Fruit fly (Drosophila melanogaster) whole organism, prepupa: ENCODE measurements around the gene TwdlJ.

Source experiments
- Blimp-1 ChIP-seq: fragments of 200-800 bp; sonication (Bioruptor generic); optimal IDR thresholded peaks from 3 replicates; lab custom pipeline; 2017; ENCODE audit warnings: missing biosample characterization, missing genetic modification characterization, mild to moderate bottlenecking, moderate library complexity, missing genetic modification reagents
- CG10631 ChIP-seq: fragments of 200-800 bp; sonication (Bioruptor generic); optimal IDR thresholded peaks from 2 replicates; lab custom pipeline; 2016; ENCODE audit warnings: missing biosample characterization, missing genetic modification characterization
- CG11762 ChIP-seq: fragments of 200-800 bp; sonication (Bioruptor generic); optimal IDR thresholded peaks from 3 replicates; lab custom pipeline; 2016; ENCODE audit warnings: missing biosample characterization, missing genetic modification characterization; ENCODE audit not compliant: insufficient read depth
- CG11902 ChIP-seq: fragments of 200-800 bp; sonication (Bioruptor generic); optimal IDR thresholded peaks from 3 replicates; lab custom pipeline; 2016; ENCODE audit warnings: missing biosample characterization, missing genetic modification characterization
- CG15336 ChIP-seq: fragments of 200-800 bp; sonication (Bioruptor generic); IDR thresholded peaks from 2 replicates; pipeline ENCODE4 v1.3.6; 2022; ENCODE audit warnings: missing biosample characterization, missing genetic modification characterization
- CG1621 ChIP-seq: fragments of 200-800 bp; sonication (Bioruptor generic); optimal IDR thresholded peaks from 3 replicates; lab custom pipeline; 2018; ENCODE audit warnings: missing biosample characterization, mild to moderate bottlenecking, missing genetic modification characterization
- CG31627 ChIP-seq: fragments of 200-800 bp; sonication (Bioruptor generic); optimal IDR thresholded peaks from 3 replicates; lab custom pipeline; 2016; ENCODE audit warnings: missing biosample characterization, missing genetic modification characterization
- CG32006 ChIP-seq: fragments of 200-800 bp; sonication (Bioruptor generic); optimal IDR thresholded peaks from 3 replicates; lab custom pipeline; 2017; ENCODE audit warnings: missing biosample characterization, mild to moderate bottlenecking, missing genetic modification characterization
- CG34406 ChIP-seq: fragments of 200-800 bp; sonication (Bioruptor generic); optimal IDR thresholded peaks from 3 replicates; lab custom pipeline; 2016; ENCODE audit warnings: missing biosample characterization, missing genetic modification characterization
- CG3919 ChIP-seq: fragments of 200-800 bp; sonication (Bioruptor generic); optimal IDR thresholded peaks from 3 replicates; lab custom pipeline; 2016; ENCODE audit warnings: missing biosample characterization, missing genetic modification characterization
- CG4318 ChIP-seq: fragments of 200-800 bp; sonication (Bioruptor generic); optimal IDR thresholded peaks from 3 replicates; lab custom pipeline; 2017; ENCODE audit warnings: missing biosample characterization, mild to moderate bottlenecking, missing genetic modification characterization
- CG6163 ChIP-seq: fragments of 200-800 bp; sonication (Bioruptor generic); IDR thresholded peaks from 3 replicates; pipeline ENCODE4 v1.3.6; 2022; ENCODE audit warnings: missing biosample characterization, missing genetic modification characterization
- CG6792 ChIP-seq: fragments of 200-800 bp; sonication (Bioruptor generic); optimal IDR thresholded peaks from 3 replicates; lab custom pipeline; 2016; ENCODE audit warnings: missing biosample characterization, missing genetic modification characterization
- CG6808 ChIP-seq: fragments of 200-800 bp; sonication (Bioruptor generic); optimal IDR thresholded peaks from 3 replicates; lab custom pipeline; 2017; ENCODE audit warnings: missing biosample characterization, missing genetic modification characterization, mild to moderate bottlenecking, moderate library complexity, missing genetic modification reagents
- CG6854 ChIP-seq: fragments of 200-800 bp; sonication (Bioruptor generic); optimal IDR thresholded peaks from 2 replicates; lab custom pipeline; 2017; ENCODE audit warnings: missing biosample characterization, mild to moderate bottlenecking, missing genetic modification characterization
- CG7368 ChIP-seq: fragments of 200-800 bp; sonication (Bioruptor generic); optimal IDR thresholded peaks from 3 replicates; lab custom pipeline; 2016; ENCODE audit warnings: missing biosample characterization, missing genetic modification characterization
- CG8119 ChIP-seq: fragments of 200-800 bp; sonication (Bioruptor generic); IDR thresholded peaks from 3 replicates; pipeline ENCODE4 v1.3.6; 2022; ENCODE audit warnings: missing biosample characterization, missing genetic modification characterization
- CG8319 ChIP-seq: fragments of 200-800 bp; sonication (Bioruptor generic); optimal IDR thresholded peaks from 3 replicates; lab custom pipeline; 2016; ENCODE audit warnings: missing biosample characterization, missing genetic modification characterization
- CG9139 ChIP-seq: fragments of 200-800 bp; sonication (Bioruptor generic); optimal IDR thresholded peaks from 3 replicates; lab custom pipeline; 2017; ENCODE audit warnings: missing biosample characterization, mild to moderate bottlenecking, missing genetic modification characterization
- Eip75B ChIP-seq: fragments of 200-800 bp; sonication (Bioruptor generic); optimal IDR thresholded peaks from 3 replicates; lab custom pipeline; 2016; ENCODE audit warnings: missing biosample characterization, missing genetic modification characterization
- Eip78C ChIP-seq: fragments of 200-800 bp; sonication (Bioruptor generic); peaks from one replicate; lab custom pipeline; 2016; ENCODE audit warnings: missing biosample characterization, missing genetic modification characterization
- Eip93F ChIP-seq: fragments of 200-800 bp; sonication (Bioruptor generic); optimal IDR thresholded peaks from 2 replicates; lab custom pipeline; 2016; ENCODE audit warnings: missing biosample characterization, mild to moderate bottlenecking, missing genetic modification characterization
- Ets21C ChIP-seq: fragments of 200-800 bp; sonication (Bioruptor generic); optimal IDR thresholded peaks from 3 replicates; lab custom pipeline; 2016; ENCODE audit warnings: missing biosample characterization, missing genetic modification characterization
- Ets96B ChIP-seq: fragments of 200-800 bp; optimal IDR thresholded peaks from 2 replicates; lab custom pipeline; 2019; ENCODE audit warnings: missing biosample characterization, mild to moderate bottlenecking, missing genetic modification characterization, moderate library complexity
- Hr38 ChIP-seq: sonication (Bioruptor generic); optimal IDR thresholded peaks from 2 replicates; lab custom pipeline; 2016; ENCODE audit warnings: missing biosample characterization, missing genetic modification characterization
- Hr39 ChIP-seq: fragments of 200-800 bp; sonication (Bioruptor generic); optimal IDR thresholded peaks from 2 replicates; lab custom pipeline; 2016; ENCODE audit warnings: missing biosample characterization, missing genetic modification characterization
- Lpt ChIP-seq: fragments of 200-800 bp; sonication (Bioruptor generic); optimal IDR thresholded peaks from 3 replicates; lab custom pipeline; 2016; ENCODE audit warnings: missing biosample characterization, missing genetic modification characterization
- Met ChIP-seq: fragments of 200-800 bp; sonication (Bioruptor generic); optimal IDR thresholded peaks from 3 replicates; lab custom pipeline; 2016; ENCODE audit warnings: missing biosample characterization, missing genetic modification characterization
- OdsH ChIP-seq: fragments of 200-800 bp; sonication (Bioruptor generic); optimal IDR thresholded peaks from 3 replicates; lab custom pipeline; 2016; ENCODE audit warnings: missing biosample characterization, missing genetic modification characterization
- Smox ChIP-seq: fragments of 200-800 bp; sonication (Bioruptor generic); optimal IDR thresholded peaks from 3 replicates; lab custom pipeline; 2016; ENCODE audit warnings: missing biosample characterization, missing genetic modification characterization
- Sox14 ChIP-seq: fragments of 200-800 bp; sonication (Bioruptor generic); optimal IDR thresholded peaks from 3 replicates; lab custom pipeline; 2016; ENCODE audit warnings: missing biosample characterization, missing genetic modification characterization
- Sox15 ChIP-seq: fragments of 200-800 bp; sonication (Bioruptor generic); optimal IDR thresholded peaks from 3 replicates; lab custom pipeline; 2016; ENCODE audit warnings: missing biosample characterization, missing genetic modification characterization
- achi ChIP-seq: fragments of 200-800 bp; sonication (Bioruptor generic); optimal IDR thresholded peaks from 3 replicates; lab custom pipeline; 2016; ENCODE audit warnings: missing biosample characterization, missing genetic modification characterization
- cyc ChIP-seq: fragments of 200-800 bp; sonication (Bioruptor generic); optimal IDR thresholded peaks from 3 replicates; lab custom pipeline; 2016; ENCODE audit warnings: missing biosample characterization, missing genetic modification characterization
- dac ChIP-seq: fragments of 200-800 bp; sonication (Bioruptor generic); optimal IDR thresholded peaks from 2 replicates; lab custom pipeline; 2017; ENCODE audit warnings: missing biosample characterization, mild to moderate bottlenecking, missing genetic modification characterization
- esn ChIP-seq: fragments of 200-800 bp; sonication (Bioruptor generic); optimal IDR thresholded peaks from 2 replicates; lab custom pipeline; 2016; ENCODE audit warnings: missing biosample characterization, mild to moderate bottlenecking, missing genetic modification characterization, moderate library complexity
- fd85E ChIP-seq: fragments of 200-800 bp; sonication (Bioruptor generic); optimal IDR thresholded peaks from 3 replicates; lab custom pipeline; 2016; ENCODE audit warnings: missing biosample characterization, missing genetic modification characterization
- fkh ChIP-seq: fragments of 200-800 bp; sonication (Bioruptor generic); optimal IDR thresholded peaks from 3 replicates; lab custom pipeline; 2017; ENCODE audit warnings: missing biosample characterization, mild to moderate bottlenecking, missing genetic modification characterization, moderate library complexity
- lz ChIP-seq: fragments of 200-800 bp; sonication (Bioruptor generic); optimal IDR thresholded peaks from 3 replicates; lab custom pipeline; 2016; ENCODE audit warnings: missing biosample characterization, missing genetic modification characterization
- net ChIP-seq: fragments of 200-800 bp; sonication (Bioruptor generic); optimal IDR thresholded peaks from 3 replicates; lab custom pipeline; 2016; ENCODE audit warnings: missing biosample characterization, missing genetic modification characterization
- salr ChIP-seq, 2 experiments: fragments of 200-800 bp; sonication (Bioruptor generic); optimal IDR thresholded peaks; 3 replicates each; lab custom pipeline; 2016 to 2018; ENCODE audit warnings: missing biosample characterization in 2 of 2, missing genetic modification characterization in 2 of 2, mild to moderate bottlenecking in 1 of 2
- spab ChIP-seq: fragments of 200-800 bp; sonication (Bioruptor generic); optimal IDR thresholded peaks from 2 replicates; lab custom pipeline; 2017; ENCODE audit warnings: missing biosample characterization, mild to moderate bottlenecking, missing genetic modification characterization, missing genetic modification reagents
- ss ChIP-seq, 2 experiments: fragments of 200-800 bp; sonication (Bioruptor generic); optimal IDR thresholded peaks; 2 replicates in 1 of 2; 3 replicates in 1 of 2; lab custom pipeline; 2017 to 2018; ENCODE audit warnings: mild to moderate bottlenecking in 2 of 2, missing biosample characterization in 2 of 2, missing genetic modification characterization in 2 of 2, moderate library complexity in 1 of 2
- svp ChIP-seq: fragments of 200-800 bp; sonication (Bioruptor generic); peaks from one replicate; lab custom pipeline; 2016; ENCODE audit warnings: missing biosample characterization, missing genetic modification characterization
- vri ChIP-seq: fragments of 200-800 bp; sonication (Bioruptor generic); optimal IDR thresholded peaks from 3 replicates; lab custom pipeline; 2016; ENCODE audit warnings: missing biosample characterization, mild to moderate bottlenecking, missing genetic modification characterization

TwdlJ gene

DNA sequence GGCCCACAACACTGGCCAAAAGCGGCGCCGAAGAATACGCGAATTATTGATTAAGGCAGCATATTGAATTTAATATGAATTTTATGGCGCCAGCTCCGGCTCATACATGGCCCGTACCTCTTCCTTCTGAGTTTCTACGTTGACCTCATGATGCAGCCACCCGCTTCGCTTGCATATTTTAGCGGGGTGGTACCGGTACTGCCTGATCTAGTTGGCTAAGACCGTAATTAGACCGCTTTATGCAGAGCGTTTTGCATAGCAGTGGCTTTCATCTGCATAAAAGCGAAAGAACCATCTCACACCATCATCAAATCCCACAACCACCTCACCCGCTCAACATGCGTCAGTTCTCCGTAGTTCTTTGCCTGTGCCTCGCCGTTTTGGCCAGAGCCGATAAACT lies at the start of gene TwdlJ:
Gene TwdlJ (plus strand): TSS at position 301 of the 400 bp plus-strand sequence.
- TF ChIP-seq Sox14 (GFP tag; lab: Kevin White, UChicago) (no peak), Blimp-1 (GFP tag; lab: Kevin White, UChicago) (no peak), CG6854 (GFP tag; lab: Kevin White, UChicago) (no peak), CG3919 (GFP tag; lab: Kevin White, UChicago) (no peak)
- TF ChIP-seq, all 60 proteins: peak for 0

DNA sequence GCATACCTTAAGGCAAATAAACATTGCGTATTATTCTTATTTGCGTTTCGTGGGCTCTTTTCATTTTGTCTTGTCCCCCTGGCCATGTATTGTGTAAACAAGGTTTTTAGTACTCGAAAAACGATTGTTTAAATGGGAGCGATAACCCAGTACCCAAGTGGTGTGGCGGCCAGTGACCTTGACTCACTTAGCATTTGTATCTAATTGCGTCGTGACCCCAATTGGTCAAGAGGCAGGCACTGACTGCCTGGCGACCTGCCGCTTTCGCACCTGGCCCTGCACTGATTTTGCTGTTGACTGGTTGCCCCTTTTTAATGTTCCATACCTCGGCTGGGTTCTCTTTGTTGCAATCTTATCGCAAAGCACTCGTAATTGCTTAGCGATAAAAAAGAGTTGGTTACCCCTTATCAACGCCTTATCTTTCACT lies 41.5 kb upstream of the TwdlJ start:
- TF ChIP-seq OdsH (GFP tag; lab: Kevin White, UChicago), result no peak
- peak; percentile 36 for TF ChIP-seq svp
- TF ChIP-seq Ets21C (GFP tag; lab: Kevin White, UChicago), result no peak
- no peak for TF ChIP-seq CG31627
- no peak for TF ChIP-seq Eip78C
- TF ChIP-seq CG6808 (GFP tag; lab: Kevin White, UChicago), result no peak
- no peak for TF ChIP-seq CG8119 (GFP tag; lab: Robert Waterston, UW)
- TF ChIP-seq CG11762, result no peak
- TF ChIP-seq CG34406 (GFP tag; lab: Kevin White, UChicago), result no peak
- peak; percentile 83 for TF ChIP-seq vri (GFP tag; lab: Kevin White, UChicago)
- TF ChIP-seq spab, result no peak
- TF ChIP-seq CG8319 (GFP tag; lab: Kevin White, UChicago), result no peak
- TF ChIP-seq Sox14 (GFP tag; lab: Kevin White, UChicago), result peak; percentile 68
- TF ChIP-seq CG10631 (GFP tag; lab: Kevin White, UChicago), result no peak
- no peak for TF ChIP-seq Ets96B (tag; lab: Kevin White, UChicago)
- no peak for TF ChIP-seq CG1621 (tag; lab: Kevin White, UChicago)
- TF ChIP-seq Hr39 (GFP tag; lab: Kevin White, UChicago), result peak; percentile 27
- TF ChIP-seq lz (GFP tag; lab: Kevin White, UChicago), result no peak
- TF ChIP-seq salr (GFP tag; optimal IDR thresholded peaks at IDR 0.05; lab: Kevin White, UChicago), result no peak
- TF ChIP-seq CG15336 (GFP tag; lab: Robert Waterston, UW), result no peak
- no peak for TF ChIP-seq Lpt (GFP tag; lab: Kevin White, UChicago)
- no peak for TF ChIP-seq achi
- no peak for TF ChIP-seq net
- peak; percentile 44 for TF ChIP-seq Smox
- no peak for TF ChIP-seq esn (GFP tag; lab: Kevin White, UChicago)
- peak; percentile 60 for TF ChIP-seq Eip75B (GFP tag; lab: Kevin White, UChicago)
- TF ChIP-seq CG6792 (GFP tag; lab: Kevin White, UChicago), result no peak
- TF ChIP-seq CG3919 (GFP tag; lab: Kevin White, UChicago), result no peak
- no peak for TF ChIP-seq Sox15
- no peak for TF ChIP-seq Hr38
- TF ChIP-seq fkh (GFP tag; lab: Kevin White, UChicago), result no peak
- no peak for TF ChIP-seq cyc (GFP tag; lab: Kevin White, UChicago)
- peak; percentile 49 for TF ChIP-seq Met (GFP tag; lab: Kevin White, UChicago)
- peak; percentile 56 for TF ChIP-seq Eip93F (GFP tag; lab: Kevin White, UChicago)
- no peak for TF ChIP-seq CG32006 (GFP tag; lab: Kevin White, UChicago)
- TF ChIP-seq Blimp-1 (GFP tag; lab: Kevin White, UChicago), result peak; percentile 4
- TF ChIP-seq CG7368 (GFP tag; lab: Kevin White, UChicago), result no peak

DNA sequence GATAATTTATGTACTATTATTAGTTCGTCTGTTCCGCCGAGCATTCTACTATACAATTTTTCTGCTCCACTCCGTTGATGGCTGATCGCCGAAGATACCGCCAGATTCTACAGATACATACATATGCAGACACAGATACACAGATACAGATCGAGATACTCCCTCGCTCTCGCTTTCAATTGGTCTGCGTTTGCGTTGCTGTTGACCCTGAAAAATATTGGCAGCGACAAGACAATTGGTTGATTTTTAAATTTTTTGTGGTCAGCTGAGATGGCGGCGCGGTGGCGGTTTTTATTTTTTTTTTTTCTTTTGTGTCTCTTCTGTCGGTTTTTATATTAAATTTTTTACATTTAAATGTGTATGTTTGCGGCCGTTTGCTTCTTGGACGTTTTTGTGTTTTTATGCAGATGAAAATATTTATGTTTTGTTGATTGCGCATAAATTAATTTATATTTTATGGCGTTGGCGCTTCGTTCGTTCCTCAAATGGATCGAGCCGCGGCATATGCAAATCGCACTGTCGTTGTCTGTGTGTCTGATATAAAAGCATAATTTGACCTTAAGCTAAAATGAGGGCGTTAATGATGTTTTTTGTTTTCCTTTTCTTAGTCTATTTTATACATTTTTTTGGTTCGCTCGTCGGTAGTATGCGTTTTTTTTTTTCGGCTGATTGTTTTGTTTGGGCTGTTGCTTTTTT lies 35.7 kb upstream of the TwdlJ start:
- TF ChIP-seq CG10631 (GFP tag; lab: Kevin White, UChicago) (no peak), CG6792 (GFP tag; lab: Kevin White, UChicago) (no peak), CG4318 (GFP tag; lab: Kevin White, UChicago) (no peak), fd85E (GFP tag; lab: Kevin White, UChicago) (no peak), CG11902 (GFP tag; lab: Kevin White, UChicago) (no peak), net (no peak), CG6163 (GFP tag; lab: Robert Waterston, UW) (no peak), ss (GFP tag; optimal IDR thresholded peaks at IDR 0.05; lab: Kevin White, UChicago) (no peak), Lpt (GFP tag; lab: Kevin White, UChicago) (no peak), CG11762 (no peak), dac (GFP tag; lab: Kevin White, UChicago) (no peak), CG34406 (GFP tag; lab: Kevin White, UChicago) (no peak), CG8119 (GFP tag; lab: Robert Waterston, UW) (no peak), CG9139 (no peak), CG32006 (GFP tag; lab: Kevin White, UChicago) (no peak), Hr39 (GFP tag; lab: Kevin White, UChicago) (no peak)
